Worm (Caenorhabditis elegans): ENCODE results near the gene T10C6.10.

The T10C6.10 gene

DNA sequence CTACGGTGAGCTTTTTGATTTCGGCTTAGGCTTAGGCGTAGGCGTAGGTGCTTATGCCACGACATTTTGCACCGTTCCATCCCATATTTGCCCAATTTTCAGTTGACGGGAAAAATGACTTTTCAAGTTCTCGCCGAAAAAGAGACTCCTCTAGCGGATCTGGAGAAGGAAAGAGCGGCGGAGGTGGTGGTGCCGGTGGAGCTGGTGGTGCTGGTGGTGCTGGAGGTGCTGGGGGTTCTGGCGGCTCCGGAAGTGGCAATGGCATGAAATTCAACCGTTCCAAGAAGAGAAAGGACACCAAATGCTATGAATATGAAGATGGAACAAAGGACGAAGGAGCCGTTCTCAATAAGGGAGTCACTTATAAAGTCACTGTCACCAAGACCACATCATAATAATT, 10.8 kb downstream of the T10C6.10 start:
- TF ChIP-seq Y22D7AL.16 (tag; optimal IDR thresholded peaks at IDR 0.05), result no peak
- no peak for TF ChIP-seq odd-2 (tag; optimal IDR thresholded peaks at IDR 0.05)
- TF ChIP-seq ref-2 (tag; optimal IDR thresholded peaks at IDR 0.05), result no peak
- TF ChIP-seq ceh-45 (GFP tag; IDR thresholded peaks at IDR 0.05), result no peak
- no peak for TF ChIP-seq fkh-6 (tag; optimal IDR thresholded peaks at IDR 0.05)
- TF ChIP-seq pat-9 (tag; optimal IDR thresholded peaks at IDR 0.05), result no peak

DNA sequence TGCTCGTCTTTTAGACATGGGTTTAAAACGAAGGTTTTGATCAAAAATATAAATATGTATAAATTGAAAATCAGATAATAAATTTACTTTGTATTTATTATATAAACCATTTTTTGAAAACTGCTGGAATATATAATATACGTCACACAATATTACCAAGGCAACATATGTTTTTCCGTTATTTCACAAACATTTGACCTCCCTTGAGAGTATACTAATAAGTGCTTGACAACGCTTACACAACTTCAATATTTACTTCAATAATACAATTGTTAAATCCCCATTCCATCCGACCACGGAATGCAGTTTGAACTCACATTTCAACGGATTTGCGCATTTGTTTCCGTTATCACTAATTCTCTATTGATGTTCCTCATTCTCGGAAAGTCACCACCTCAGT, 11.3 kb downstream of the T10C6.10 start, which contains the start of gene str-198:
Gene str-198, plus strand, starts transcription at position 301 of the 400 bp plus-strand sequence.
- TF ChIP-seq pros-1 (tag; optimal IDR thresholded peaks at IDR 0.05), result no peak
- TF ChIP-seq eyg-1 (tag; optimal IDR thresholded peaks at IDR 0.05), result no peak
- TF ChIP-seq nfya-1 (tag; optimal IDR thresholded peaks at IDR 0.05), result no peak
- TF ChIP-seq unc-42 (tag; optimal IDR thresholded peaks at IDR 0.05), result no peak
- no peak for TF ChIP-seq elt-4 (tag; optimal IDR thresholded peaks at IDR 0.05)
- TF ChIP-seq madf-2 (tag; optimal IDR thresholded peaks at IDR 0.05), result no peak
- TF ChIP-seq ceh-6 (GFP tag; optimal IDR thresholded peaks at IDR 0.05), result no peak
- TF ChIP-seq ama-1 (optimal IDR thresholded peaks at IDR 0.05), result no peak
- TF ChIP-seq ceh-9 (tag; optimal IDR thresholded peaks at IDR 0.05), result no peak
- TF ChIP-seq zip-5 (tag; optimal IDR thresholded peaks at IDR 0.05), result no peak
- TF ChIP-seq hlh-15 (tag; optimal IDR thresholded peaks at IDR 0.05), result no peak
- TF ChIP-seq syd-9 (tag; optimal IDR thresholded peaks at IDR 0.05), result no peak
- TF ChIP-seq ceh-2 (tag; optimal IDR thresholded peaks at IDR 0.05), result no peak

DNA sequence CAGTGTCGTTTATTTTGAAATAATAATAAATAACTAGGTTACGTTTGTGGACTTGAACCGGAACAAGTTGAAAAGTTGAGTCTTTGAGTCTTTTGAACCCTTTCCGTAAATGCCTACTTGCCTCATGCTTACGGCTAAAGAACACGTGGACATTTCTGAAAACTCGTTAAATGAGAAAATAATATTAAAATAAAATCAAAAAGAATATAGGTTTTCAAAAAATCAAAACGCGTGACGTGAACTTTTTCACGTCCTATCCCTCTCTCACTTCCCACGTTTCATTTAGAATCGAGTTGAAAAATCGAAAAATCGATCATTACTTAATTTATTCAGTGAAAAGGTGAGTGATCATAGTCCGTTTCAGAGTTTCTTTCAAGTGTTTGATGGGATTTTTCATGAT, 13.0 kb downstream of the T10C6.10 start, which contains the start of gene best-12:
Gene best-12, plus strand, starts transcription at position 301 of the 400 bp plus-strand sequence.
- no peak for TF ChIP-seq rnt-1 (tag; optimal IDR thresholded peaks at IDR 0.05)
- no peak for TF ChIP-seq nfya-1 (tag; optimal IDR thresholded peaks at IDR 0.05)
- TF ChIP-seq sox-4 (tag; optimal IDR thresholded peaks at IDR 0.05), result no peak
- no peak for TF ChIP-seq sox-2 (GFP tag; IDR thresholded peaks at IDR 0.05)
- no peak for TF ChIP-seq ceh-18 (tag; optimal IDR thresholded peaks at IDR 0.05)
- no peak for TF ChIP-seq ttx-3 (tag; optimal IDR thresholded peaks at IDR 0.05)
- TF ChIP-seq npax-4 (tag; optimal IDR thresholded peaks at IDR 0.05), result no peak
- no peak for TF ChIP-seq C38D4.7 (GFP tag; optimal IDR thresholded peaks at IDR 0.05)
- TF ChIP-seq fkh-10 (GFP tag; optimal IDR thresholded peaks at IDR 0.05), result no peak

DNA sequence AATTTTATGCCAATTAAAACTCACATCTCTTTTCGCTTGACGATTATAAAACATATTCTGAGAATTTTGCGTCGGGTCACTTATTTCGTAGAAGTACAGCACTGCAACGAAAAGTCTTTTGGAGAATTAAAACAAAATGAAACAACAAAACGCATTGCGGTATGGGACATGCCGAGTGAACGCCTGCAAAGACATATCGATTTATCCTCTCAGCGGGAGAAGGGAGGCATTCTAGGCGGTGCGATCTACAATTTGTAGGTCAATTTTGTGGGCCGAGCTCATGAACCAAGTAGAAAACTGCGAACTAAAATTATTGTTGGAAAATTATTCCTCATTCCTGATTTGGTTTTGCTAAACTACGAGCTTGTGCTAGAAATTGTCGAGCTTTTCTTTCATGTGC, 17.2 kb downstream of the T10C6.10 start, which contains the start of gene F14H3.3:
Gene F14H3.3, minus strand, starts transcription at position 101 of the 400 bp plus-strand sequence.
- no peak for TF ChIP-seq pat-9 (tag; optimal IDR thresholded peaks at IDR 0.05)
- no peak for TF ChIP-seq nhr-232 (tag; optimal IDR thresholded peaks at IDR 0.05)
- no peak for TF ChIP-seq pqm-1 (tag; optimal IDR thresholded peaks at IDR 0.05)
- TF ChIP-seq tbx-7 (tag; optimal IDR thresholded peaks at IDR 0.05), result no peak
- TF ChIP-seq unc-55 (GFP tag; optimal IDR thresholded peaks at IDR 0.05), result no peak
- TF ChIP-seq ceh-18 (tag; optimal IDR thresholded peaks at IDR 0.05), result no peak
- TF ChIP-seq fkh-6 (tag; optimal IDR thresholded peaks at IDR 0.05), result no peak
- no peak for TF ChIP-seq sox-2 (GFP tag; IDR thresholded peaks at IDR 0.05)
- no peak for TF ChIP-seq ceh-14 (tag; optimal IDR thresholded peaks at IDR 0.05)
- no peak for TF ChIP-seq sdc-2 (tag; optimal IDR thresholded peaks at IDR 0.05)
- no peak for TF ChIP-seq pha-2 (tag; optimal IDR thresholded peaks at IDR 0.05)
- no peak for TF ChIP-seq lim-6 (tag; optimal IDR thresholded peaks at IDR 0.05)
- no peak for TF ChIP-seq eyg-1 (tag; optimal IDR thresholded peaks at IDR 0.05)
- TF ChIP-seq che-1 (tag; optimal IDR thresholded peaks at IDR 0.05), result no peak
- TF ChIP-seq elt-4 (tag; optimal IDR thresholded peaks at IDR 0.05), result no peak
- TF ChIP-seq ceh-48 (tag; optimal IDR thresholded peaks at IDR 0.05), result no peak
- TF ChIP-seq unc-86 (tag; optimal IDR thresholded peaks at IDR 0.05), result no peak
- no peak for TF ChIP-seq K02D7.2 (tag; optimal IDR thresholded peaks at IDR 0.05)
